Worm (Caenorhabditis elegans) whole organism, young adult: ENCODE results near the gene Y57G11C.8.
"Not testable (repeated sequence)": the region's sequence is repeated elsewhere in the genome, so short reads cannot be mapped to it uniquely, and the experiment has no call there.

Experiments used
- C06A6.2 ChIP-seq: fragments of 200-800 bp; sonication (Bioruptor generic); conservative IDR thresholded peaks from 2 replicates; pipeline ENCODE4 v1.3.6; 2022; ENCODE audit warnings: missing genetic modification characterization, missing compliant biosample characterization
- D2030.7 ChIP-seq: fragments of 200-800 bp; sonication (Bioruptor generic); IDR thresholded peaks from 2 replicates; pipeline ENCODE4 v1.3.6; 2022; ENCODE audit warnings: missing genetic modification reagents, missing genetic modification characterization, missing compliant biosample characterization
- F23B12.7 ChIP-seq: sonication (generic microtip); optimal IDR thresholded peaks from 2 replicates; lab custom pipeline; 2017; ENCODE audit warnings: missing genetic modification characterization, mild to moderate bottlenecking, missing compliant biosample characterization, antibody characterized with exemption, moderate library complexity; ENCODE audit not compliant: insufficient read depth
- F33H1.4 ChIP-seq: fragments of 200-800 bp; sonication (Bioruptor generic); IDR thresholded peaks from 2 replicates; pipeline ENCODE4 v1.3.6; 2022; ENCODE audit warnings: missing genetic modification reagents, missing genetic modification characterization, missing compliant biosample characterization
- F49E8.2 ChIP-seq: sonication (generic microtip); optimal IDR thresholded peaks from 3 replicates; lab custom pipeline; 2017; ENCODE audit warnings: missing genetic modification characterization, mild to moderate bottlenecking, missing compliant biosample characterization, antibody characterized with exemption, moderate library complexity; ENCODE audit not compliant: insufficient read depth
- F57C9.4 ChIP-seq: sonication (generic microtip); optimal IDR thresholded peaks from 2 replicates; lab custom pipeline; 2017; ENCODE audit warnings: mild to moderate bottlenecking, missing genetic modification characterization, missing compliant biosample characterization
- Y53G8AR.9 ChIP-seq: fragments of 200-800 bp; sonication (Bioruptor generic); conservative IDR thresholded peaks from 2 replicates; pipeline ENCODE4 v1.3.6; 2022; ENCODE audit warnings: missing genetic modification reagents, missing genetic modification characterization, missing compliant biosample characterization
- aptf-2 ChIP-seq: fragments of 200-800 bp; sonication (Bioruptor generic); conservative IDR thresholded peaks from 2 replicates; pipeline ENCODE4 v1.3.6; 2022; ENCODE audit warnings: missing genetic modification reagents, missing genetic modification characterization, missing compliant biosample characterization
- athp-1 ChIP-seq: sonication (generic microtip); optimal IDR thresholded peaks from 2 replicates; lab custom pipeline; 2017; ENCODE audit warnings: mild to moderate bottlenecking, missing genetic modification characterization, missing compliant biosample characterization
- attf-6 ChIP-seq: fragments of 200-800 bp; sonication (Bioruptor generic); IDR thresholded peaks from 2 replicates; pipeline ENCODE4 v1.3.6; 2022; ENCODE audit warnings: missing genetic modification reagents, missing genetic modification characterization, missing compliant biosample characterization
- cebp-1 ChIP-seq, 2 experiments: fragments of 200-800 bp in 1 of 2; sonication (Bioruptor generic) in 1 of 2; sonication (generic microtip) in 1 of 2; IDR thresholded peaks in 1 of 2; optimal IDR thresholded peaks in 1 of 2; 2 replicates each; pipeline versions ENCODE4 v1.3.6 to Lab custom; 2017 to 2022; ENCODE audit warnings: missing compliant biosample characterization in 2 of 2, missing genetic modification characterization in 2 of 2, mild to moderate bottlenecking in 1 of 2, missing genetic modification reagents in 1 of 2, moderate library complexity in 1 of 2
- ceh-40 ChIP-seq: fragments of 200-800 bp; sonication (Bioruptor generic); IDR thresholded peaks from 2 replicates; pipeline ENCODE4 v1.3.6; 2022; ENCODE audit warnings: missing genetic modification characterization, missing compliant biosample characterization
- dpl-1 ChIP-seq: fragments of 150-350 bp; optimal IDR thresholded peaks from 2 replicates; lab custom pipeline; 2014; ENCODE audit warnings: missing biosample characterization, missing genetic modification reagents, missing genetic modification characterization
- efl-1 ChIP-seq: fragments of 150-350 bp; optimal IDR thresholded peaks from 2 replicates; lab custom pipeline; 2014; ENCODE audit warnings: missing biosample characterization, missing genetic modification reagents, missing genetic modification characterization
- egrh-3 ChIP-seq: fragments of 200-800 bp; sonication (Bioruptor generic); IDR thresholded peaks from 2 replicates; pipeline ENCODE4 v1.3.6; 2022; ENCODE audit warnings: missing genetic modification reagents, missing genetic modification characterization, missing compliant biosample characterization
- gei-17 ChIP-seq: fragments of 200-800 bp; sonication (Bioruptor generic); optimal IDR thresholded peaks from 2 replicates; lab custom pipeline; 2018; ENCODE audit warnings: mild to moderate bottlenecking, missing genetic modification characterization, missing compliant biosample characterization
- him-1 ChIP-seq: sonication (generic microtip); optimal IDR thresholded peaks from 2 replicates; lab custom pipeline; 2016; ENCODE audit warnings: missing genotype, missing genetic modification reagents, missing genetic modification characterization, missing compliant biosample characterization
- lin-35 ChIP-seq, 3 experiments: fragments of 150-350 bp in 2 of 3; sonication (generic microtip) in 1 of 3; optimal IDR thresholded peaks; 2 replicates each; lab custom pipeline; 2014 to 2018; ENCODE audit warnings: missing biosample characterization in 3 of 3, missing genetic modification characterization in 3 of 3, missing genetic modification reagents in 3 of 3
- lin-54 ChIP-seq: fragments of 200-800 bp; sonication (Bioruptor generic); optimal IDR thresholded peaks from 2 replicates; lab custom pipeline; 2018; ENCODE audit warnings: mild to moderate bottlenecking, missing genetic modification characterization, missing compliant biosample characterization
- lir-1 ChIP-seq: fragments of 200-800 bp; sonication (Bioruptor generic); conservative IDR thresholded peaks from 2 replicates; pipeline ENCODE4 v1.3.6; 2022; ENCODE audit warnings: missing genetic modification reagents, missing genetic modification characterization, missing compliant biosample characterization
- lsl-1 ChIP-seq: fragments of 200-800 bp; sonication (Bioruptor generic); optimal IDR thresholded peaks from 2 replicates; lab custom pipeline; 2018; ENCODE audit warnings: mild to moderate bottlenecking, missing genetic modification characterization, moderate library complexity, missing compliant biosample characterization
- mxl-1 ChIP-seq: sonication (generic microtip); optimal IDR thresholded peaks from 2 replicates; lab custom pipeline; 2016; ENCODE audit warnings: missing genetic modification characterization, missing compliant biosample characterization
- snpc-1.1 ChIP-seq: sonication (generic microtip); optimal IDR thresholded peaks from 2 replicates; lab custom pipeline; 2017; ENCODE audit warnings: missing genetic modification characterization, mild to moderate bottlenecking, missing compliant biosample characterization, antibody characterized with exemption, moderate library complexity, missing genotype, missing genetic modification reagents; ENCODE audit not compliant: insufficient read depth
- snpc-1.3 ChIP-seq: sonication (generic microtip); optimal IDR thresholded peaks from 2 replicates; lab custom pipeline; 2017; ENCODE audit warnings: missing genetic modification characterization, mild to moderate bottlenecking, missing compliant biosample characterization, antibody characterized with exemption, moderate library complexity, missing genotype, missing genetic modification reagents; ENCODE audit not compliant: insufficient read depth
- snpc-3.4 ChIP-seq: sonication (generic microtip); optimal IDR thresholded peaks from 2 replicates; lab custom pipeline; 2017; ENCODE audit warnings: missing genetic modification characterization, mild to moderate bottlenecking, missing compliant biosample characterization, antibody characterized with exemption, moderate library complexity, missing genotype, missing genetic modification reagents
- snpc-4 ChIP-seq, 5 experiments: fragments of 150-350 bp in 1 of 5; sonication (generic microtip) in 4 of 5; optimal IDR thresholded peaks; 2 replicates each; lab custom pipeline; 2014 to 2018; ENCODE audit warnings: missing genetic modification characterization in 5 of 5, missing biosample characterization in 3 of 5, antibody characterized with exemption in 2 of 5, mild to moderate bottlenecking in 2 of 5, missing compliant biosample characterization in 2 of 5, missing genotype in 2 of 5, moderate library complexity in 2 of 5, missing genetic modification reagents in 1 of 5
- tbp1 ChIP-seq: fragments of 200-800 bp; sonication (Bioruptor generic); optimal IDR thresholded peaks from 2 replicates; lab custom pipeline; 2018; ENCODE audit warnings: mild to moderate bottlenecking, missing genetic modification characterization, missing compliant biosample characterization
- zfh-2 ChIP-seq: fragments of 200-800 bp; sonication (Bioruptor generic); conservative IDR thresholded peaks from 2 replicates; pipeline ENCODE4 v1.3.6; 2022; ENCODE audit warnings: missing genetic modification reagents, missing genetic modification characterization, missing compliant biosample characterization
- zim-3 ChIP-seq: sonication (generic microtip); optimal IDR thresholded peaks from 2 replicates; lab custom pipeline; 2017; ENCODE audit warnings: mild to moderate bottlenecking, missing genetic modification characterization, moderate library complexity, missing compliant biosample characterization
- ztf-26 ChIP-seq: sonication (generic microtip); optimal IDR thresholded peaks from 2 replicates; lab custom pipeline; 2017; ENCODE audit warnings: missing genetic modification characterization, missing compliant biosample characterization

Gene Y57G11C.8

DNA sequence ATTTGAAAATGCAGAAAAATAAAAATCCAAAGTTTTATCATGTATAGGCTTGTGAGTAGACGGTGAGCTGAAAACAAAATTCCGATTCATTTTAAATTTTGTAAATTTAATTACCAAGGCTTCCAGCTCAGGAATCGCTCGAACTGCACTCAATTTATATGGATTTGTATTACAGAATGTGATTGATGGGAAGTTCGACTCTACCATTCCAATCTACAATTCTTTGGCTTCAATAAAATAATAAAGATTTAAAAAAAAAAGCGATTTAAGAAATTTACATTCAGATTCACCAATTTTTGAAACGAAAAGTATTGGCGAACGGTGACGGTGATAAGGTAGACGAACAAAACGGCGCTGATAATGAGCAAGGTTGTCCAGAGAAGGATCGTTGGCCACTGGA lies 11.0 kb upstream of the Y57G11C.8 start:
- TF ChIP-seq ceh-40 = no peak
- TF ChIP-seq snpc-4 (GFP tag; optimal IDR thresholded peaks at IDR 0.05; lab: Kevin White, UChicago) = no peak
- TF ChIP-seq snpc-4 (tag; optimal IDR thresholded peaks at IDR 0.05; lab: Kevin White, UChicago) = peak in 1 of 4 experiments; percentile 73
- TF ChIP-seq athp-1 (tag; lab: Kevin White, UChicago) = no peak
- TF ChIP-seq mxl-1 (tag; lab: Kevin White, UChicago) = no peak
- TF ChIP-seq attf-6 = peak; percentile 77
- TF ChIP-seq F33H1.4 (GFP tag; lab: Robert Waterston, UW) = no peak
- TF ChIP-seq lir-1 (GFP tag; lab: Robert Waterston, UW) = no peak
- 0 out of 2 replicates have a peak, but pooled peaks have one; percentile 34 for TF ChIP-seq Y53G8AR.9 (GFP tag; lab: Robert Waterston, UW)
- TF ChIP-seq zim-3 (tag; lab: Kevin White, UChicago) = no peak
- peak; percentile 41 for TF ChIP-seq him-1 (tag; lab: Kevin White, UChicago)

DNA sequence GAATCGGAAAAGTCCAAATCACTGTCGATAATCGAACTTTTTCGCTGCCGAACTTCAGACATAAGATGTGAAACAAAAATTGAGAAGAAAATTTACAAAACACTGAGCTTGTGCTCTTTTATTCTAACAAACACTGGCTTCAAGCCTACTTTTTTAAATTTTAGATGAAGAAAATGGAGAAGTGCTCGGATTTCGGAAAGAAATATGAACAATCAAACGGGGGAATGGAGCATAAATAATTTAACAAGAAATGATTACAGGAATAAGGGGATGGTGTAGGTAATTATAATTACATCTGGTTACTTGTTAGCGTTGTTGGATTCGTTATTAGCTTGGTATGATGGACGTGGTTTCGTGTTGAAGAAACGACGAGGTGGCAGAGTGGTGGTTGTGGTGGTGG lies 10.3 kb upstream of the Y57G11C.8 start, which contains the start of gene degl-1:
Gene degl-1 (minus strand): TSS at position 101 of the 400 bp plus-strand sequence.
- TF ChIP-seq F23B12.7 = no peak
- TF ChIP-seq lin-35 (GFP tag; optimal IDR thresholded peaks at IDR 0.05; lab: Kevin White, UChicago) = no peak
- TF ChIP-seq C06A6.2 (GFP tag; lab: Robert Waterston, UW) = no peak
- TF ChIP-seq, all 124 proteins: peak for 0

DNA sequence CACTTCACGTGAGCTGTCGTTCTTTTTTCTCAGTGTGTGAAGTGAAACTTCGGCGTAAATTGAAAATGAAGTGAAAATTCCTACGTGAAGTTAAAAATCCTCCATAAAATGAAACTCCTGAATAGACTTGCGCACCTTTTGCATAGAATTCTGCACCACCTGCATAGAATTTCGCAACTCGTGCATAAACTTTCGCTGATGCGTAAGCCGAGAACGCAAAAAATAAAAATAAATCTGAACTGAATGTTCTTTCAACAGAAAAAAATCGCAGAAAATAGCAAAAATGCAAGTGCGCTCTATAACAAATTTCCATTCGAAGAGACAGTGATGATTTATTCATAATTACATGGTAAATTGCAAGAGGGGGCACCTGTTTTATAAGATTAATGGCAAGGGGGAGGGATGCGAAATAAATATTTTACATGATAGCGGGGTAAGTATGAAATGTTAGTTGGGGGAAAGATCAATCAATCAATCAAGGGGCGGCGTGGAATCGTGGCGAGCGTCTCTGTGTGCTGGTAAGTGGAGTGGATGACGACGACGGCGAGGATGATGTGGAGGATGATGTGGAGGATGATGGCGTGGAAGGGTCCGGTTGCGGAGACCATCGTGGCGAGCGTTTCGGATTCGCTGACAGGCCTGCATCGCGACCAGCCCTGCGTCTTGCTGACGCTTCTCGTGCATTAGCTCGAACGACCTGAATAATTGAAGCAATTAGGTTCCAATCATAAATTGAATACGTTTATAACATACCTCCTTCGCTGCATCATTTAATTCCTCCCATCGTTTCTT lies 8.2 kb upstream of the Y57G11C.8 start, which contains the start of gene Y57G11C.36:
Gene Y57G11C.36 (minus strand): TSS at position 502 of the 792 bp plus-strand sequence.
- peak; percentile 72 for TF ChIP-seq attf-6
- no peak for TF ChIP-seq aptf-2
- no peak for TF ChIP-seq snpc-4 (GFP tag; optimal IDR thresholded peaks at IDR 0.05; lab: Kevin White, UChicago)
- peak in 1 of 4 experiments; percentile 83 for TF ChIP-seq snpc-4 (tag; optimal IDR thresholded peaks at IDR 0.05; lab: Kevin White, UChicago)
- no peak for TF ChIP-seq dpl-1 (GFP tag; lab: Kevin White, UChicago)
- peak; percentile 19 for TF ChIP-seq snpc-1.1 (tag; lab: Kevin White, UChicago)
- no peak for TF ChIP-seq cebp-1 (GFP tag; IDR thresholded peaks at IDR 0.05; lab: Robert Waterston, UW)
- peak; percentile 50 for TF ChIP-seq cebp-1 (tag; optimal IDR thresholded peaks at IDR 0.05; lab: Kevin White, UChicago)
- no peak for TF ChIP-seq F57C9.4
- peak; percentile 17 for TF ChIP-seq snpc-3.4 (tag; lab: Kevin White, UChicago)
- TF ChIP-seq gei-17 (GFP tag; lab: Kevin White, UChicago) = no peak
- peak; percentile 45; the same call in 1 of the 2 replicates for TF ChIP-seq egrh-3
- TF ChIP-seq zfh-2 = peak; percentile 67
- TF ChIP-seq ztf-26 (tag; lab: Kevin White, UChicago) = no peak
- TF ChIP-seq D2030.7 (GFP tag; lab: Robert Waterston, UW) = no peak

DNA sequence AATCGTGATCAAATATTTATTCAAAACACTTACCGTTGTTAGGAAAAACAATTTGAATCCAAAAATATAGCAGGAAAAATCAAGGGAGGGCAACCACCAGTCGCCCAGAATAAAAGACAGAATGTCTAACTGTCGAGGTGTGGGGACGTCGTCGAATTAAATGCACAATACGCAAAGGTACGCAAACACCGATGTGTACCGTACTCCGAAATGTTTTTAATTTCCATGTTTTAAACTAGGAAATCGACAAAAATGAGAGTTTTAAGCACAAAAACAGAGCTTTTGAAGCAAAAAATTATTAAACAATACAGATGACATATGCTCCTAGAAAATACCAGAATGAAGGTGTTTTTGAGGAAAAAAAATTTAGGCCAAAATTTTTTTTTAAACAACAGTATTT lies 7.2 kb upstream of the Y57G11C.8 start, which contains the start of gene Y57G11C.51:
Gene Y57G11C.51 (minus strand): TSS at position 101 of the 400 bp plus-strand sequence.
- TF ChIP-seq snpc-4 (GFP tag; optimal IDR thresholded peaks at IDR 0.05; lab: Kevin White, UChicago) = not testable (repeated sequence)
- peak in 1 of 4 experiments; percentile 40 for TF ChIP-seq snpc-4 (tag; optimal IDR thresholded peaks at IDR 0.05; lab: Kevin White, UChicago)

DNA sequence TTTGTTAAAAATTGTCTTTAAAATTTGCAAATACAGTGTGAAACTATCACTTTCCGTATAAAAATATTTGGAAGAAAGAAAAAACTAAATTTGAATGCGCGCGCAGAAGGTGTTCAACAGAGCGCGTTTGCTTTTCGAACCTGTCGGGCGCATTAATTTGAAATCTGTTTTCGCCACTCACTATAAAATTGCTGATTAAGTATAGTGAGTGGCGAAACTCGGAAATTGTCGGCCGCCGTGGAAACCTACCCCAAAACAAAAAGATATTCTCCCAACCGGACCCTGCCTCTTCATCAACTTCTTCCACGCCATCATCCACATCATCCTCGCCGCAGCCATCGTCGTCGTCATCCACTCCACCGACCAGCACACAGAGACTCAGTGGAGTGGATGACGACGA lies 1.1 kb upstream of the Y57G11C.8 start:
- TF ChIP-seq lin-54 (GFP tag; lab: Kevin White, UChicago) (peak; percentile 76), snpc-3.4 (tag; lab: Kevin White, UChicago) (peak; percentile 80), lsl-1 (GFP tag; lab: Kevin White, UChicago) (peak; percentile 51), snpc-4 (GFP tag; optimal IDR thresholded peaks at IDR 0.05; lab: Kevin White, UChicago) (peak; percentile 93), snpc-4 (tag; optimal IDR thresholded peaks at IDR 0.05; lab: Kevin White, UChicago) (peak; percentile 84 to 97 (median 93)), snpc-1.3 (peak; percentile 57), snpc-1.1 (tag; lab: Kevin White, UChicago) (peak; percentile 90), F49E8.2 (peak; percentile 55), efl-1 (GFP tag; lab: Kevin White, UChicago) (peak; percentile 17), tbp1 (GFP tag; lab: Kevin White, UChicago) (peak; percentile 70)
- TF ChIP-seq, all 124 proteins: peak for 9; not testable (repeated sequence) for 115
